Fruit fly (Drosophila melanogaster): Measurements from ENCODE around the gene CG11608.

- TF ChIP-seq lola (GFP tag; optimal IDR thresholded peaks at IDR 0.05) (no peak), psq (GFP tag; optimal IDR thresholded peaks at IDR 0.05) (no peak), Abd-B (GFP tag; optimal IDR thresholded peaks at IDR 0.05) (no peak), pan (optimal IDR thresholded peaks at IDR 0.05) (no peak), CrebA (GFP tag; optimal IDR thresholded peaks at IDR 0.05; ENCODE audit: borderline replicate concordance) (no peak), dsf (GFP tag; optimal IDR thresholded peaks at IDR 0.05; ENCODE audit: borderline replicate concordance) (no peak), Rel (GFP tag; optimal IDR thresholded peaks at IDR 0.05) (no peak), Rel (tag; optimal IDR thresholded peaks at IDR 0.05) (no peak), foxo (GFP tag; optimal IDR thresholded peaks at IDR 0.05) (no peak), usp (GFP tag; optimal IDR thresholded peaks at IDR 0.05) (no peak)
Observed at dm6 chr3R:12681275-12681674, 43.0 kb downstream of the CG11608 start, which contains the start of gene Cyp313a4.

Measured in whole organism, wandering third instar larva.